Fruit fly (Drosophila melanogaster): ENCODE data around the gene CG43739.

The CG43739 gene

DNA sequence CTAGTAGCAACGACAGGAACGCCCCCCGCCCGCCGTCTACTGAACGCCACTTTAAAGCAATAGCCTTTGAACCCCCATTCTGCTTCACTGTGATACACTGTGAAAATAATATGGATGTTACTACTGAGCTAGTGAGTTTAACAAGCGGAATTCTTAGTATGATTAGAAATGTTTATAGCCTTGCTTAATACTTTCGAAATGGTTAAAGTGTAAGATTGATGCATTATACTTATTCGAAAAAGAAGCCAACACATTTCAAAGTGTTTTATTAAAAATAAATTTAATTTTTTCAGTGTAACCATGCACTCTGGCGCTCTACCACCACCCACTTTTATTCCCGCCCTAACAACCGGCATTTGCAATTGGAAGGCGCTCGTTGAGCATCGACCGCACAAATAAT is 25.6 kb upstream of the CG43739 start (continued):
- peak; percentile 51 for TF ChIP-seq Ptx1 (GFP tag; IDR thresholded peaks at IDR 0.05)
- no peak for TF ChIP-seq hkb (optimal IDR thresholded peaks at IDR 0.05)
- TF ChIP-seq hkb (GFP tag; IDR thresholded peaks at IDR 0.05), result peak; percentile 21; the same call in 1 of the 2 replicates
- peak; percentile 30 for TF ChIP-seq CG6254 (GFP tag; optimal IDR thresholded peaks at IDR 0.05)
- TF ChIP-seq CG15601 (tag; optimal IDR thresholded peaks at IDR 0.05), result peak; percentile 45
- no peak for TF ChIP-seq Nf-YC (tag; optimal IDR thresholded peaks at IDR 0.05)
- TF ChIP-seq CG17186 (GFP tag; optimal IDR thresholded peaks at IDR 0.05), result no peak
- TF ChIP-seq CG5180 (GFP tag; optimal IDR thresholded peaks at IDR 0.05), result no peak
- no peak for TF ChIP-seq HLH54F (GFP tag; optimal IDR thresholded peaks at IDR 0.05)
- TF ChIP-seq CG8944 (GFP tag; optimal IDR thresholded peaks at IDR 0.05), result no peak
- TF ChIP-seq wor (GFP tag; IDR thresholded peaks at IDR 0.05), result 0 out of 2 replicates have a peak, but pooled peaks have one; percentile 17
- no peak for TF ChIP-seq Opbp (GFP tag; IDR thresholded peaks at IDR 0.05; ENCODE audit: partially characterized antibody)
- TF ChIP-seq CG11723 (GFP tag; optimal IDR thresholded peaks at IDR 0.05), result no peak
- TF ChIP-seq CG10366 (GFP tag; IDR thresholded peaks at IDR 0.05), result peak; percentile 25; the same call in 1 of the 2 replicates
- TF ChIP-seq CG7745 (tag; optimal IDR thresholded peaks at IDR 0.05), result no peak
- TF ChIP-seq Vsx1 (GFP tag; optimal IDR thresholded peaks at IDR 0.05), result no peak
- TF ChIP-seq row (GFP tag; IDR thresholded peaks at IDR 0.05), result peak; percentile 63
- TF ChIP-seq ac (GFP tag; optimal IDR thresholded peaks at IDR 0.05), result no peak
- TF ChIP-seq B-H2 (GFP tag; optimal IDR thresholded peaks at IDR 0.05), result no peak
- TF ChIP-seq Xbp1 (GFP tag; optimal IDR thresholded peaks at IDR 0.05), result peak; percentile 48
- TF ChIP-seq Hmr (GFP tag; optimal IDR thresholded peaks at IDR 0.05), result peak; percentile 32
- no peak for TF ChIP-seq CG17568 (GFP tag; optimal IDR thresholded peaks at IDR 0.05)
- no peak for TF ChIP-seq zen (tag; optimal IDR thresholded peaks at IDR 0.05)
- TF ChIP-seq cato (GFP tag; optimal IDR thresholded peaks at IDR 0.05; ENCODE audit: borderline replicate concordance), result no peak
- TF ChIP-seq stwl (tag; optimal IDR thresholded peaks at IDR 0.05), result no peak
- no peak for TF ChIP-seq CG4328 (GFP tag; optimal IDR thresholded peaks at IDR 0.05)
- TF ChIP-seq Drgx (GFP tag; IDR thresholded peaks at IDR 0.05), result no peak
- peak; percentile 42 for TF ChIP-seq CG7556 (GFP tag; optimal IDR thresholded peaks at IDR 0.05)
- no peak for TF ChIP-seq exex (tag; optimal IDR thresholded peaks at IDR 0.05)
- TF ChIP-seq Ravus (GFP tag; IDR thresholded peaks at IDR 0.05), result no peak
- TF ChIP-seq vvl (GFP tag; IDR thresholded peaks at IDR 0.05), result peak; percentile 55
- no peak for TF ChIP-seq Mes4 (GFP tag; optimal IDR thresholded peaks at IDR 0.05)
- no peak for TF ChIP-seq CG10462 (GFP tag; optimal IDR thresholded peaks at IDR 0.05)
- TF ChIP-seq crc (GFP tag; optimal IDR thresholded peaks at IDR 0.05), result no peak
- TF ChIP-seq Myb (GFP tag; optimal IDR thresholded peaks at IDR 0.05), result no peak
- TF ChIP-seq Rx (GFP tag; IDR thresholded peaks at IDR 0.05), result no peak
- TF ChIP-seq CG15696 (tag; optimal IDR thresholded peaks at IDR 0.05), result no peak
- no peak for TF ChIP-seq CG12659 (GFP tag; optimal IDR thresholded peaks at IDR 0.05)
- TF ChIP-seq CG12219 (GFP tag; optimal IDR thresholded peaks at IDR 0.05), result peak; percentile 4

DNA sequence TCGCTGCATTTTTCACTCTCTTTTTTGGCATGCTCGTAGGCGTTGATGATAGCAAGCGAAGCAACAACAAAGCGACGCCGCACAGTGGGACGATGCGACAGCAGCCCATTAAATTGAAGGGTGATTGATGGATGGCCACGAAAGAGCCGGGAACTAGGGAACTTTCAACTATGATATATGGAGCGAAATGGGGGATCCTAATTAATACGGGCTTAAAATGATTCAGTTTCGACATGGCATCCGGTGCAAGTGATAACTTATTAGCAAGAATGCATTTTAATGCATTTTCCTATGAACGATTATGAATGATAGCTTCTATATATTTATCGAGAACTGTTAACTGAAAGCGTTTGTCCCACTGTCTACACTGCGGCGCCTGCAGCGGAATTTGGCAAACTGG is 24.4 kb upstream of the CG43739 start:
- peak; percentile 3; the same call in 1 of the 2 replicates for TF ChIP-seq crol (GFP tag; IDR thresholded peaks at IDR 0.05)
- TF ChIP-seq CG33213 (GFP tag; optimal IDR thresholded peaks at IDR 0.05), result no peak
- peak; percentile 33; the same call in 1 of the 2 replicates for TF ChIP-seq Drgx (GFP tag; IDR thresholded peaks at IDR 0.05)
